Fruit fly (Drosophila melanogaster): ENCODE measurements around the gene Cap-D3.

The Cap-D3 gene

DNA sequence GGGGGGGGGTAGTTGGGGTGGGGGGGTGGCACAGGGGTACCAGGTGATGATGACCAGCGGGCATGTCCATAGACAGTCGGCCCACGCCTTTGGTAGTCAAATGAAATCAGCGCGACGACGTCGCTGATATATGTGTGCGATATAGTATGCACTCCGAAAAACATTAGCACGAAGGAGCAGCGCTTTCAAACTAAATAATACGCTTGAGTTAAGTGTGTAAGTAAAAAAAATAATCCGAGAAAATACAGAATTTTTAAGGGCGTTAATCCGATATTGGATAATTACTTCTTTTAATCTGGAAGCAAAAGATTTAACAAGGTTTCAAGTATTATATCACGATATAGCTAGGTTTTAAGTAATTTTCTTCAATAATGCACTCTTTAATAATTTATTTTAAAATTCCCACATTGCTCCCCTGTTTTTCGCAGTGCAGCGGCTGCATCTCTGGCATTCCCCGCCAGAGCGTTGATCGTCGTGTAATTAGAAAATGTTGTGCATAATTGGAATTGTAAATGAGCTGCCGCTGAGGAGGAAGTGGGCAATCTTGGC, 30.8 kb upstream of the Cap-D3 start (continued):
- TF ChIP-seq net (GFP tag; optimal IDR thresholded peaks at IDR 0.05) (peak; percentile 21), Ets96B (tag; optimal IDR thresholded peaks at IDR 0.05) (peak; percentile 5), pdm3 (GFP tag; optimal IDR thresholded peaks at IDR 0.05) (peak; percentile 38), CG11902 (GFP tag; optimal IDR thresholded peaks at IDR 0.05) (no peak), CG7368 (GFP tag; optimal IDR thresholded peaks at IDR 0.05) (no peak), achi (GFP tag; optimal IDR thresholded peaks at IDR 0.05) (peak; percentile 52), vri (GFP tag; optimal IDR thresholded peaks at IDR 0.05) (no peak), fkh (GFP tag; optimal IDR thresholded peaks at IDR 0.05) (no peak), spab (GFP tag; optimal IDR thresholded peaks at IDR 0.05) (no peak), CG16779 (tag; optimal IDR thresholded peaks at IDR 0.05) (no peak), fd85E (GFP tag; optimal IDR thresholded peaks at IDR 0.05) (no peak), CG1621 (tag; optimal IDR thresholded peaks at IDR 0.05) (no peak), Eip78C (GFP tag) (peak; percentile 79), salr (GFP tag; optimal IDR thresholded peaks at IDR 0.05) (peak in 1 of 2 experiments; percentile 54), Hr4 (GFP tag; optimal IDR thresholded peaks at IDR 0.05) (peak; percentile 71), CG4318 (GFP tag; optimal IDR thresholded peaks at IDR 0.05) (peak; percentile 29), CG10669 (GFP tag; optimal IDR thresholded peaks at IDR 0.05) (peak; percentile 2), dsx (GFP tag; optimal IDR thresholded peaks at IDR 0.05; ENCODE audit: poor library complexity, severe bottlenecking) (no peak), CG3919 (GFP tag; optimal IDR thresholded peaks at IDR 0.05) (peak; percentile 53), CG32006 (GFP tag; optimal IDR thresholded peaks at IDR 0.05) (peak; percentile 84)

DNA sequence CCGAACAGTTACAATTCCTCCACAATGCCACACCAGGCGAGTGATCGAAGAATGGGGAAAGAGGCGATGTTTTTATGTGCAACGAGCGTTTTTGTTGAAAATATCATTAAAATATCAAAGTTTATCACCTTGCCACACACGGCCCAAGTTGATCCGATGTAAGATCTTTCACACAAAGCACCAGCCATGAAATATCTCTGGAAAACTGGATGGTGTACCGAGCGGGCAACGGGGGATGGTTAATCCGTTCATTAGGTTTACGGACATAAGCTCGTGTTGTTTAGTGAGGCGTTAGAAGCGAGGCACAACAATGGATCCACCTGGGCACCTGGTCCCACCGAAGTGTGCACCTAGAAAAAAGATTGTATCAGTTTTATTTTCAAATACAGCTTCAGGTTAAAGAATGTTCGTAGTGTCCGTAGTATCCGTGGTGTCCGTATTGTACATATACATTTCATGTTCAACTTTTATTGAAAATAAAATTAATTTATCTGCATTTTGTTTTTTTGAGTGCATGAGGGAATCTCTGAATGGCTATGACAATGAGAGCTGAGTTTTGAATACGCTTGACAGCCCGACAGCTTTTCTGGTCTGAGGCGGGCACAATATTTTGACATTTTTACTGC, 29.1 kb upstream of the Cap-D3 start:
- TF ChIP-seq CG10669 (GFP tag; optimal IDR thresholded peaks at IDR 0.05) (no peak), CG6163 (GFP tag; IDR thresholded peaks at IDR 0.05) (peak; percentile 36; the same call in 1 of the 3 replicates), Eip93F (GFP tag; optimal IDR thresholded peaks at IDR 0.05) (no peak), spab (GFP tag; optimal IDR thresholded peaks at IDR 0.05) (no peak), Sox15 (GFP tag; optimal IDR thresholded peaks at IDR 0.05) (no peak), achi (GFP tag; optimal IDR thresholded peaks at IDR 0.05) (peak; percentile 17), Met (GFP tag; optimal IDR thresholded peaks at IDR 0.05) (peak; percentile 7), svp (GFP tag) (peak; percentile 15)

DNA sequence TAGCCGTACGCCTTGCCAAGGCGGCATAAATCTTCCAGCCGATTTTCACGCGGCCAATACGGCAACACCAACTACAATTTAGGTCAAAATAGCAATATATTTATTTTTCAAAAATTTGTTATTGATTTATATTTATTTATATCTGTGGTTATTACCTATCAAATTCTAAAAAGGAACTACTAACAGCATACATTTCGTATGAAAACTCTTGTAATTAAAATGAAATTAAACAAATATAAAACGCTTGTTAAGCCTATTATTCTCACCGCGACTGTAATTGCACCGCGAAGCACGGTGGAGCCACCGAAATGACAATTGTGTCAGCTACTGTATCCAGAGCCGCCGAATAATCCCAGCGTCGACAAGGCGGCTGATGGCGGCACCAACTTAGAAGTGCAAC, 26.2 kb upstream of the Cap-D3 start:
- no peak for TF ChIP-seq Sox102F (GFP tag; optimal IDR thresholded peaks at IDR 0.05)
- TF ChIP-seq CG11902 (GFP tag; optimal IDR thresholded peaks at IDR 0.05): no peak
- TF ChIP-seq topi (GFP tag; optimal IDR thresholded peaks at IDR 0.05): no peak
- no peak for TF ChIP-seq Blimp-1 (GFP tag; optimal IDR thresholded peaks at IDR 0.05)
- 0 out of 3 replicates have a peak, but pooled peaks have one; percentile 20 for TF ChIP-seq eg (GFP tag; IDR thresholded peaks at IDR 0.05)
- TF ChIP-seq CG3919 (GFP tag; optimal IDR thresholded peaks at IDR 0.05): no peak
- TF ChIP-seq CG34406 (GFP tag; optimal IDR thresholded peaks at IDR 0.05): no peak
- TF ChIP-seq Hr4 (GFP tag; optimal IDR thresholded peaks at IDR 0.05): no peak
- TF ChIP-seq CG32006 (GFP tag; optimal IDR thresholded peaks at IDR 0.05): peak; percentile 23
- TF ChIP-seq Sox15 (GFP tag; optimal IDR thresholded peaks at IDR 0.05): no peak
- no peak for TF ChIP-seq Met (GFP tag; optimal IDR thresholded peaks at IDR 0.05)
- TF ChIP-seq esn (GFP tag; optimal IDR thresholded peaks at IDR 0.05): no peak
- TF ChIP-seq fd59A (GFP tag; optimal IDR thresholded peaks at IDR 0.05): no peak
- TF ChIP-seq salr (GFP tag; optimal IDR thresholded peaks at IDR 0.05): no peak
- no peak for TF ChIP-seq net (GFP tag; optimal IDR thresholded peaks at IDR 0.05)
- no peak for TF ChIP-seq spab (GFP tag; optimal IDR thresholded peaks at IDR 0.05)
- TF ChIP-seq CG8119 (GFP tag; IDR thresholded peaks at IDR 0.05): peak; percentile 36; the same call in 1 of the 3 replicates
- TF ChIP-seq CG3032 (tag; optimal IDR thresholded peaks at IDR 0.05): no peak
- TF ChIP-seq CG10631 (GFP tag; optimal IDR thresholded peaks at IDR 0.05): no peak
- no peak for TF ChIP-seq CG6163 (GFP tag; IDR thresholded peaks at IDR 0.05)
- TF ChIP-seq Sox14 (GFP tag; optimal IDR thresholded peaks at IDR 0.05): no peak
- TF ChIP-seq CG7368 (GFP tag; optimal IDR thresholded peaks at IDR 0.05): no peak
- peak; percentile 69 for TF ChIP-seq Eip78C (GFP tag)
- no peak for TF ChIP-seq Eip93F (GFP tag; optimal IDR thresholded peaks at IDR 0.05)
- no peak for TF ChIP-seq CG11762 (GFP tag; optimal IDR thresholded peaks at IDR 0.05; ENCODE audit: insufficient read depth)
- 0 out of 2 replicates have a peak, but pooled peaks have one; percentile 35 for TF ChIP-seq CG15336 (GFP tag; IDR thresholded peaks at IDR 0.05)
- TF ChIP-seq OdsH (GFP tag; optimal IDR thresholded peaks at IDR 0.05): no peak
- no peak for TF ChIP-seq CG8319 (GFP tag; optimal IDR thresholded peaks at IDR 0.05)
- TF ChIP-seq CG8632 (GFP tag; optimal IDR thresholded peaks at IDR 0.05): no peak
- peak; percentile 24 for TF ChIP-seq Ets96B (tag; optimal IDR thresholded peaks at IDR 0.05)
- no peak for TF ChIP-seq CG6792 (GFP tag; optimal IDR thresholded peaks at IDR 0.05)
- no peak for TF ChIP-seq cyc (GFP tag; optimal IDR thresholded peaks at IDR 0.05)
- TF ChIP-seq CG10669 (GFP tag; optimal IDR thresholded peaks at IDR 0.05): no peak
- TF ChIP-seq Gug (GFP tag; IDR thresholded peaks at IDR 0.05): no peak
- TF ChIP-seq CG4318 (GFP tag; optimal IDR thresholded peaks at IDR 0.05): no peak

Data from whole organism, prepupa.